Worm (Caenorhabditis elegans) whole organism, L2 larva: ENCODE data around the gene wrt-3.

Experiments used
- ZK546.5 ChIP-seq: sonication (generic microtip); optimal IDR thresholded peaks from 2 replicates; lab custom pipeline; 2017; ENCODE audit warnings: missing biosample characterization, missing genetic modification characterization
- lin-13 ChIP-seq: fragments of 150-350 bp; optimal IDR thresholded peaks from 2 replicates; lab custom pipeline; 2014; ENCODE audit warnings: missing biosample characterization, missing genetic modification reagents, missing genetic modification characterization
- lin-39 ChIP-seq: fragments of 150-350 bp; optimal IDR thresholded peaks from 2 replicates; lab custom pipeline; 2014; ENCODE audit warnings: missing biosample characterization, missing genetic modification reagents, missing genetic modification characterization

ce11 chrIV:9443940-9444339 is 33.3 kb downstream of the wrt-3 start, which contains the start of gene F38E11.9:
- TF ChIP-seq lin-39 (tag; lab: Kevin White, UChicago) (no peak), lin-13 (GFP tag; lab: Kevin White, UChicago) (no peak), ZK546.5 (tag; lab: Kevin White, UChicago) (no peak)
